Worm (Caenorhabditis elegans) whole organism, L3 larva: ENCODE results near the gene C16C10.8.

Source experiments
- ama-1 ChIP-seq: fragments of 150-350 bp; optimal IDR thresholded peaks from 2 replicates; lab custom pipeline; 2018
- elt-2 ChIP-seq: sonication (generic microtip); optimal IDR thresholded peaks from 2 replicates; lab custom pipeline; 2016; ENCODE audit warnings: missing genetic modification reagents, mild to moderate bottlenecking, missing genetic modification characterization, missing compliant biosample characterization
- jun-1 ChIP-seq: fragments of 150-350 bp; optimal IDR thresholded peaks from 2 replicates; lab custom pipeline; 2014; ENCODE audit warnings: missing biosample characterization, missing genetic modification reagents, missing genetic modification characterization
- lin-15B ChIP-seq: fragments of 150-350 bp; optimal IDR thresholded peaks from 2 replicates; lab custom pipeline; 2014; ENCODE audit warnings: missing biosample characterization, missing genetic modification characterization
- skn-1 ChIP-seq: fragments of 150-350 bp; optimal IDR thresholded peaks from 2 replicates; lab custom pipeline; 2014; ENCODE audit warnings: missing biosample characterization, missing genetic modification characterization
- snpc-4 ChIP-seq: fragments of 150-350 bp; optimal IDR thresholded peaks from 2 replicates; lab custom pipeline; 2014; ENCODE audit warnings: missing biosample characterization, missing genetic modification characterization

- TF ChIP-seq jun-1 (tag; lab: Kevin White, UChicago), result no peak
- TF ChIP-seq lin-15B (tag; lab: Kevin White, UChicago), result no peak
- no peak for TF ChIP-seq elt-2 (tag; lab: Kevin White, UChicago)
- TF ChIP-seq ama-1 (lab: Kevin White, UChicago), result no peak
- no peak for TF ChIP-seq snpc-4 (tag; lab: Kevin White, UChicago)
- no peak for TF ChIP-seq skn-1 (tag; lab: Kevin White, UChicago)
Measured at ce11 chrIII:4131814-4132555, 32.0 kb downstream of the C16C10.8 start.
